Worm (Caenorhabditis elegans) whole organism, mixed stage, embryonic: ENCODE data around the gene etc-1.

Experiments used
- bed-3 ChIP-seq: fragments of 200-800 bp; sonication (Bioruptor generic); optimal IDR thresholded peaks from 3 replicates; lab custom pipeline; 2018; ENCODE audit warnings: mild to moderate bottlenecking, missing genetic modification characterization, moderate library complexity, missing compliant biosample characterization
- blmp-1 ChIP-seq: fragments of 150-350 bp; optimal IDR thresholded peaks from 2 replicates; lab custom pipeline; 2014; ENCODE audit warnings: missing biosample characterization, missing genetic modification characterization
- ceh-39 ChIP-seq: fragments of 150-350 bp; optimal IDR thresholded peaks from 2 replicates; lab custom pipeline; 2014; ENCODE audit warnings: missing biosample characterization, missing genetic modification characterization
- elt-1 ChIP-seq: sonication (generic microtip); optimal IDR thresholded peaks from 2 replicates; lab custom pipeline; 2017; ENCODE audit warnings: missing genetic modification characterization, mild to moderate bottlenecking, missing compliant biosample characterization, antibody characterized with exemption, moderate library complexity, borderline replicate concordance; ENCODE audit not compliant: insufficient read depth
- elt-3 ChIP-seq: fragments of 150-350 bp; optimal IDR thresholded peaks from 2 replicates; lab custom pipeline; 2014; ENCODE audit warnings: missing biosample characterization, missing genetic modification characterization
- mab-5 ChIP-seq: fragments of 150-350 bp; optimal IDR thresholded peaks from 2 replicates; lab custom pipeline; 2014; ENCODE audit warnings: missing biosample characterization, missing genetic modification characterization
- nhr-237 ChIP-seq: fragments of 150-350 bp; optimal IDR thresholded peaks from 2 replicates; lab custom pipeline; 2014; ENCODE audit warnings: missing biosample characterization, missing genetic modification characterization
- nhr-28 ChIP-seq: fragments of 150-350 bp; optimal IDR thresholded peaks from 2 replicates; lab custom pipeline; 2014; ENCODE audit warnings: missing biosample characterization, missing genetic modification characterization
- pha-4 ChIP-seq: fragments of 150-350 bp; optimal IDR thresholded peaks from 2 replicates; lab custom pipeline; 2018; ENCODE audit warnings: missing biosample characterization, missing genetic modification reagents, missing genetic modification characterization
- snpc-4 ChIP-seq: fragments of 150-350 bp; optimal IDR thresholded peaks from 2 replicates; lab custom pipeline; 2014; ENCODE audit warnings: missing biosample characterization, missing genetic modification characterization
- tbx-8 ChIP-seq: fragments of 200-800 bp; sonication (Bioruptor generic); optimal IDR thresholded peaks from 2 replicates; lab custom pipeline; 2018; ENCODE audit warnings: mild to moderate bottlenecking, missing genetic modification characterization, moderate library complexity, missing compliant biosample characterization
- unc-62 ChIP-seq: fragments of 150-350 bp; optimal IDR thresholded peaks from 2 replicates; lab custom pipeline; 2014; ENCODE audit warnings: missing biosample characterization, missing genetic modification reagents, missing genetic modification characterization

DNA sequence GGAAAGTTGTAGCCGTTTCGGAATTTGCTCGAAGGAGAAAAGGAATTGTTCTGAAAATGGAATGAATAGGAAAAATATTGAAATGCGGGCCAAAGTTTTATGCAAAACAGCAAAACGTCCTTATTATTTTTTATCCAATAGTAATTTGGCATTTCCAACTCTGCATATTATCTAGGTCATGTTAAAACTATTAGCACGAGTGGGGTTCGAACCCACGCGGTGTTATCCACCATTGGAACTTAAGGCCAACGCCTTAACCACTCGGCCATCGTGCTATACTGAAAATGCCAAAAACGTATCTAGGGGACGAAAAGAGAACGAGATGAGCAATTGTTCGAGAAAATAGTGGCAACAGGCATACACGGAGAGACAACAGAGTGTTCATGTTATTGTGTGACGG lies 32.9 kb upstream of the etc-1 start:
- TF ChIP-seq elt-1 (tag; lab: Kevin White, UChicago) (no peak), snpc-4 (no peak), ceh-39 (no peak), nhr-237 (no peak), elt-3 (no peak), blmp-1 (tag; lab: Kevin White, UChicago) (no peak), mab-5 (tag; lab: Kevin White, UChicago) (no peak), nhr-28 (no peak), unc-62 (GFP tag; lab: Kevin White, UChicago) (no peak), tbx-8 (GFP tag; lab: Kevin White, UChicago) (no peak), pha-4 (tag; lab: Kevin White, UChicago) (no peak), bed-3 (GFP tag; lab: Kevin White, UChicago) (no peak)
